Worm (Caenorhabditis elegans) whole organism, L4/young adult: ENCODE results near the gene eif-3.F.

Experiments
- W03F9.2 ChIP-seq: fragments of 150-350 bp; optimal IDR thresholded peaks from 2 replicates; lab custom pipeline; 2014; ENCODE audit warnings: missing biosample characterization, missing genetic modification characterization
- dao-5 ChIP-seq: sonication (generic microtip); optimal IDR thresholded peaks from 2 replicates; lab custom pipeline; 2016; ENCODE audit warnings: missing genotype, missing genetic modification characterization, moderate library complexity, missing compliant biosample characterization
- him-1 ChIP-seq: sonication (generic microtip); optimal IDR thresholded peaks from 2 replicates; lab custom pipeline; 2016; ENCODE audit warnings: missing genotype, missing genetic modification reagents, missing genetic modification characterization, missing compliant biosample characterization

Gene eif-3.F

DNA sequence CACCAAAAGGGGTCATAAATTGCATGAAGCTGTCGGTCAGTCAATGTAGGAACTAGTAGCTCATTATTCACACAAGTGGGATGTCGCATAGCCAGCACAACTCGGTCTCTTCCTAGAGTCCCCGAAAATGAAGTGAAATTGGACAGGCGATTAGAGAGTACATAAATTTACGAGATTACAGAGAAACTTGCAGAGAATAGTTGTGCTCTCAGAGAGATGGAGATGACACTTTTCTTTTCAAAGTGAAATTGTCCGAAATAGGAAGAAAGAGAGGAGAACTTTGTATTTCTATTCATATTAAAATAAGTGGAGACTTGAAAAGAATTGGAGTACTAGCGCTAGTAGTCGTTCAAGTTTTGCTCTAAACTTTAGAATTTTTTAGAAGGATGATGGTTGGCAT is 25.9 kb upstream of the eif-3.F start:
- TF ChIP-seq W03F9.2 (no peak), dao-5 (tag; lab: Kevin White, UChicago) (no peak), him-1 (no peak)

- TF ChIP-seq dao-5 (tag; lab: Kevin White, UChicago) (no peak), W03F9.2 (no peak), him-1 (no peak)
These were observed 24.6 kb upstream of the eif-3.F start for ce11 chrII:9306835-9307234.

ce11 chrII:9308614-9309046 is 22.8 kb upstream of the eif-3.F start:
- TF ChIP-seq W03F9.2 = no peak
- no peak for TF ChIP-seq dao-5 (tag; lab: Kevin White, UChicago)
- TF ChIP-seq him-1 = no peak

DNA sequence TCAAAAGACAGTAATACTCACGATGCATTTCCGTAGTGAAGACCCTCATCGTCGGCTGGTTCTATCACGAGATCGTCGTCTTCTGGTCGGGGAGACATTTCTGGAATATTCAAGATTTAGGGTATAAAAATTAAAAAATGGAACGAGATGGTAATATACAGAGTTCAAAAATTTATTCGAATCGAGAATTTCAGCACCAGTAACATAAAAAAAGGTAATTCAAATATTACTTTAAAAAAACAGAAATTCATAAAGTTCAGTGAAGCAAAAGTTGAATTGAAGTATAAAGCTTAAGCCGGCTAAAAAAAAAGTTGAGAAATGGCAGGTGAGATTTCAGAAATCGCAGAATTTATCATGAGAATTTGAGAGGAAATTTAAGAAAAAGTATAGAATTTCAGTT is 21.2 kb upstream of the eif-3.F start, which contains the start of gene cam-1:
Gene cam-1, minus strand, starts transcription at position 101 of the 400 bp plus-strand sequence.
- TF ChIP-seq him-1 (no peak), dao-5 (tag; lab: Kevin White, UChicago) (no peak), W03F9.2 (no peak)

- TF ChIP-seq dao-5 (tag; lab: Kevin White, UChicago) = no peak
- no peak for TF ChIP-seq W03F9.2
These were observed 20.6 kb upstream of the eif-3.F start for ce11 chrII:9310794-9311193.

ce11 chrII:9311702-9312101 is 19.7 kb upstream of the eif-3.F start:
- no peak for TF ChIP-seq him-1
- no peak for TF ChIP-seq dao-5 (tag; lab: Kevin White, UChicago)
- TF ChIP-seq W03F9.2 = no peak

ce11 chrII:9313335-9313734 is 18.1 kb upstream of the eif-3.F start:
- TF ChIP-seq W03F9.2 (no peak), him-1 (no peak), dao-5 (tag; lab: Kevin White, UChicago) (no peak)

ce11 chrII:9314733-9315132 is 16.7 kb upstream of the eif-3.F start:
- no peak for TF ChIP-seq W03F9.2
- TF ChIP-seq dao-5 (tag; lab: Kevin White, UChicago) = no peak

ce11 chrII:9315692-9316091 is 15.8 kb upstream of the eif-3.F start:
- TF ChIP-seq W03F9.2 = no peak

- no peak for TF ChIP-seq W03F9.2
- TF ChIP-seq him-1 = no peak
- no peak for TF ChIP-seq dao-5 (tag; lab: Kevin White, UChicago)
These were observed 14.6 kb upstream of the eif-3.F start for ce11 chrII:9316801-9317200.

DNA sequence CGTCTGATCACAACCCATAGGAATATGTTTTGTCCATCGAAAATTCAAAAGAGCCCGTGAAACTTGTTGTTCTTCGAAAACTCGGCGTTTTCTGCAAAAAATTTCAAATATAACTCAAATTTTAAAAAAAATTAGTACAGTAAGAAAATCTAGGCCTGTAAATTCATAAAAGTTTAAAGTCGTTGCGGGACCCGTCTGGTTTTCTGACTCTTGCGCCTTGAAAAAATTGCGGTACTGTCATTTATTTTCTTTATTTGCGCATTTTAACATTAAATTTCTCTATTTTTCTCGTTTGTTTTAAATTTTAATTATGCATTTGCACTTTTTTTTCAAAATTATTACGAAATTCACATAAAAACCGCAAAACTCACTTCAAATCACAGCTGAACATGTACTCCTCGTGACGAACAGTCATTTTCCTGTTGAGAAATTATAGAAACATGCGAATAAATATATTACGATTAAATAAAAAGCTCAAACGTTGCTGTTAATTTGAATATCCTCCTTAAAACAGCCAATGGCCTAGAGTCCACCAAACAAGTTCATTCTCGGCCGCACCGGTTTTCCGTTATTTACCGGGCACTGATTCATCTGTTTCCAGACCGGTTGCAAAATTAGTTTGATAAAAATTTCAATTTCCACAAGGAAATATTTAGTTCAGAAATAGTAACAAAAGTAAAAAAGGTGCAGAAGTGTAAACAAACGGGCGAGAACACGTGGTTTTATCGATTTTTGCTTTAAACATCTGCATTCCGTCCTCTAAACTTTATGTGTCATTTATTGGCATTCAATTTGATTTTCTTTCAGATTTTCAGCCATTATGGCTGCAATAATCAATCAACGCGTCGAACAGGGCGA is 12.2 kb upstream of the eif-3.F start, which contains the start of the genes csa-1 and wdfy-2:
Gene csa-1, minus strand, starts transcription at position 669 of the 858 bp plus-strand sequence.
Gene wdfy-2, plus strand, starts transcription at position 808 of the 858 bp plus-strand sequence.
- no peak for TF ChIP-seq him-1
- no peak for TF ChIP-seq W03F9.2
- no peak for TF ChIP-seq dao-5 (tag; lab: Kevin White, UChicago)

ce11 chrII:9322870-9323349 is 8.5 kb upstream of the eif-3.F start, which contains the start of gene rab-39:
Gene rab-39 (minus strand): TSS chrII:9322920.
- TF ChIP-seq dao-5 (tag; lab: Kevin White, UChicago) (no peak), W03F9.2 (peak; percentile 70)

DNA sequence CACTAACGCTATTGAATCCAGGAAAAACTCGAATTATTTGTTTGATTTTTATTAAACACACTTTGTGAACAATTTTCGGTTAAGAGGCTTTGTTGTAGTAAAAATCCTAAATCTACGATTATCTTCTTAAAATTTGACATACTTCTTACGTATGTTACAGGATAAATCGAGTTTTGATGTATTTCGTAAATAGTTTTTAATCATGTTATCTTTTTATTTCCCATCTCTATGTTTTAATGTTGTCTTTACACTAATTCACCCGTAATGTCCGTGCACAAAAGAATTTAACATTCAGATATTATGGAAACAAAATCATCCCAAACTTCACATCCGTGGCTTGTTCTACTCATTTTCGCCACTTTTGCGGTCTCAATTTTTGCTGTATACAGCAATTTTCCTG is 7.8 kb upstream of the eif-3.F start, which contains the start of gene egli-1:
Gene egli-1, plus strand, starts transcription at position 301 of the 400 bp plus-strand sequence.
- no peak for TF ChIP-seq him-1
- TF ChIP-seq W03F9.2 = no peak
- no peak for TF ChIP-seq dao-5 (tag; lab: Kevin White, UChicago)

ce11 chrII:9324824-9325351 is 6.6 kb upstream of the eif-3.F start, which contains the start of gene eat-3:
Gene eat-3 (plus strand): TSS chrII:9324874.
- TF ChIP-seq W03F9.2 = no peak
- TF ChIP-seq dao-5 (tag; lab: Kevin White, UChicago) = no peak
- no peak for TF ChIP-seq him-1

DNA sequence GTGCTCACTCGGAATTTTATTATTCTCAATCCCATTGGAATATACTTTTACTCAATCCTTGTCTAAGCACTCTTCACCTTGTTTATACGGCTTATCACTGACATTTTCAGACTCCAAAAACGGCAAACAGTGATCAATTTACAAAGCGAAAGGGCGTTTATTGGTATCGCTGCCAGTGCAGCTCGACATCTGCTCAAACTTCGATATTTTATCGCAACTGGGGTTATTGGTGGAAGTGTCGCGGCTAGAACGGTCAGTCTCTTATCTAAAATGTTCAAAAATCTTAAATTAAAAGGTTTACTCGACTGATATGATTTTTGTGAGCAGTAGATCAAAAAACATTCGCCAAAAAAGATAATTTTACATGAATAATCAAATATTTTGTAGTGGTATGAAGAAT is 5.9 kb upstream of the eif-3.F start:
- TF ChIP-seq him-1 (no peak), dao-5 (tag; lab: Kevin White, UChicago) (no peak), W03F9.2 (no peak)
